Fruit fly (Drosophila melanogaster): ENCODE measurements around the gene mnb.

Gene mnb

DNA sequence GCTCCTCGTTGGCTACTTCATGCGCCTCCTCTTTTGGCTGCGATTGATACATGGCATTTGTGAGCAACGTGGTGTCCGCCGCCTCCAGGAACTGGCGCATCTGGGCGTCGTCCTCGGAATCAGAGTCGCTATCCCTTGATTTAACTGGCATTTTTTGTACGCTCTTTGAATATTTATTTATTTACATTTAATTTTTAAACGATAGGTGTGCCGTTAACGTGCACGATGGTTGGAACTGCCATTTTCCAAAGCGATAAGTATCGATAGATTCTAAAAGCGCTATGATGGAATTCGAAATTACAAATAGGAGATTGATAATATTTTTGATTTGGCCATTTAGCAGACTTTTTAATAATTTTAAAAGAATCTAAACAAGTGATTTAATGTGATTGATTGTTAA lies 34.6 kb downstream of the mnb start, which contains the start of gene CG32554 (continued):
- TF ChIP-seq nerfin-1 (tag; optimal IDR thresholded peaks at IDR 0.05) (no peak), CG12391 (tag; optimal IDR thresholded peaks at IDR 0.05) (no peak), mld (GFP tag; IDR thresholded peaks at IDR 0.05; ENCODE audit: partially characterized antibody) (peak; percentile 78; the same call in 2 of the 3 replicates), chm (GFP tag; IDR thresholded peaks at IDR 0.05) (no peak), prd (optimal IDR thresholded peaks at IDR 0.05) (no peak), prd (GFP tag; IDR thresholded peaks at IDR 0.05) (no peak), pros (GFP tag; optimal IDR thresholded peaks at IDR 0.05) (no peak), MESR4 (GFP tag; optimal IDR thresholded peaks at IDR 0.05) (peak; percentile 18), tna (GFP tag; IDR thresholded peaks at IDR 0.05; ENCODE audit: partially characterized antibody) (peak; percentile 85), D19A (tag; optimal IDR thresholded peaks at IDR 0.05) (no peak), corto (GFP tag; optimal IDR thresholded peaks at IDR 0.05) (no peak), Dref (GFP tag; IDR thresholded peaks at IDR 0.05) (peak; percentile 73), Adf1 (GFP tag; IDR thresholded peaks at IDR 0.05) (no peak), chinmo (GFP tag; IDR thresholded peaks at IDR 0.05; ENCODE audit: partially characterized antibody) (peak; percentile 83; the same call in 2 of the 4 replicates), Bgb (GFP tag; IDR thresholded peaks at IDR 0.05; ENCODE audit: partially characterized antibody) (peak; percentile 91), hbn (GFP tag; IDR thresholded peaks at IDR 0.05; ENCODE audit: partially characterized antibody) (peak; percentile 92), CG3407 (GFP tag; optimal IDR thresholded peaks at IDR 0.05) (no peak), nerfin-2 (GFP tag; IDR thresholded peaks at IDR 0.05; ENCODE audit: partially characterized antibody) (peak; percentile 71), CG10267 (tag; optimal IDR thresholded peaks at IDR 0.05) (peak; percentile 18), CG30403 (GFP tag; optimal IDR thresholded peaks at IDR 0.05) (no peak), abd-A (tag; optimal IDR thresholded peaks at IDR 0.05) (no peak), CG3163 (GFP tag; optimal IDR thresholded peaks at IDR 0.05) (no peak), CG15514 (GFP tag; optimal IDR thresholded peaks at IDR 0.05) (peak; percentile 48), gsb (GFP tag; IDR thresholded peaks at IDR 0.05) (no peak), sr (GFP tag; IDR thresholded peaks at IDR 0.05) (no peak), CG31224 (GFP tag; IDR thresholded peaks at IDR 0.05) (no peak), vnd (GFP tag; IDR thresholded peaks at IDR 0.05; ENCODE audit: partially characterized antibody) (peak; percentile 83), knrl (GFP tag; IDR thresholded peaks at IDR 0.05; ENCODE audit: partially characterized antibody) (peak; percentile 86), CG1603 (tag; optimal IDR thresholded peaks at IDR 0.05) (peak; percentile 24), Atf-2 (GFP tag; optimal IDR thresholded peaks at IDR 0.05) (no peak), C15 (GFP tag; IDR thresholded peaks at IDR 0.05) (no peak), CG10654 (GFP tag; optimal IDR thresholded peaks at IDR 0.05) (no peak), Doc3 (GFP tag; IDR thresholded peaks at IDR 0.05; ENCODE audit: partially characterized antibody) (peak; percentile 90), stwl (tag; optimal IDR thresholded peaks at IDR 0.05) (peak; percentile 5), sens (GFP tag) (peak; percentile 55), CG11504 (tag; optimal IDR thresholded peaks at IDR 0.05) (no peak), Lim3 (GFP tag; IDR thresholded peaks at IDR 0.05) (no peak), E2f1 (GFP tag; IDR thresholded peaks at IDR 0.05) (no peak), CG13287 (GFP tag; IDR thresholded peaks at IDR 0.05; ENCODE audit: partially characterized antibody) (peak; percentile 96), amos (GFP tag; IDR thresholded peaks at IDR 0.05; ENCODE audit: partially characterized antibody) (peak; percentile 91), CG6791 (GFP tag; IDR thresholded peaks at IDR 0.05; ENCODE audit: partially characterized antibody) (peak; percentile 90), pho (GFP tag; optimal IDR thresholded peaks at IDR 0.05) (no peak), CG2116 (GFP tag; optimal IDR thresholded peaks at IDR 0.05) (peak; percentile 47), lbe (GFP tag; optimal IDR thresholded peaks at IDR 0.05) (peak; percentile 11), btn (GFP tag; optimal IDR thresholded peaks at IDR 0.05) (no peak), CG2129 (GFP tag; IDR thresholded peaks at IDR 0.05; ENCODE audit: partially characterized antibody) (peak; percentile 77), CG16813 (GFP tag; IDR thresholded peaks at IDR 0.05; ENCODE audit: partially characterized antibody) (peak; percentile 86), ttk (GFP tag; IDR thresholded peaks at IDR 0.05) (no peak), gfzf (GFP tag; optimal IDR thresholded peaks at IDR 0.05) (no peak), fu2 (GFP tag; optimal IDR thresholded peaks at IDR 0.05) (no peak)

Measured in whole organism, embryonic.